Worm (Caenorhabditis elegans) whole organism, L1 larva: ENCODE data around the gene lec-8.

Source experiments
- elt-2 ChIP-seq: sonication (generic microtip); optimal IDR thresholded peaks from 2 replicates; lab custom pipeline; 2016; ENCODE audit warnings: missing genetic modification characterization, mild to moderate bottlenecking, inconsistent platforms, missing compliant biosample characterization, missing genetic modification reagents
- lin-39 ChIP-seq: fragments of 150-350 bp; optimal IDR thresholded peaks from 2 replicates; lab custom pipeline; 2014; ENCODE audit warnings: missing biosample characterization, missing genetic modification reagents, missing genetic modification characterization
- nhr-237 ChIP-seq: fragments of 150-350 bp; optimal IDR thresholded peaks from 2 replicates; lab custom pipeline; 2014; ENCODE audit warnings: missing biosample characterization, missing genetic modification characterization
- nhr-76 ChIP-seq: sonication (generic microtip); optimal IDR thresholded peaks from 2 replicates; lab custom pipeline; 2017; ENCODE audit warnings: missing biosample characterization, missing genetic modification characterization
- nhr-77 ChIP-seq: fragments of 150-350 bp; optimal IDR thresholded peaks from 2 replicates; lab custom pipeline; 2014; ENCODE audit warnings: missing biosample characterization, missing genetic modification characterization
- pqm-1 ChIP-seq: sonication (generic microtip); optimal IDR thresholded peaks from 3 replicates; lab custom pipeline; 2017; ENCODE audit warnings: missing biosample characterization, missing genetic modification characterization

DNA sequence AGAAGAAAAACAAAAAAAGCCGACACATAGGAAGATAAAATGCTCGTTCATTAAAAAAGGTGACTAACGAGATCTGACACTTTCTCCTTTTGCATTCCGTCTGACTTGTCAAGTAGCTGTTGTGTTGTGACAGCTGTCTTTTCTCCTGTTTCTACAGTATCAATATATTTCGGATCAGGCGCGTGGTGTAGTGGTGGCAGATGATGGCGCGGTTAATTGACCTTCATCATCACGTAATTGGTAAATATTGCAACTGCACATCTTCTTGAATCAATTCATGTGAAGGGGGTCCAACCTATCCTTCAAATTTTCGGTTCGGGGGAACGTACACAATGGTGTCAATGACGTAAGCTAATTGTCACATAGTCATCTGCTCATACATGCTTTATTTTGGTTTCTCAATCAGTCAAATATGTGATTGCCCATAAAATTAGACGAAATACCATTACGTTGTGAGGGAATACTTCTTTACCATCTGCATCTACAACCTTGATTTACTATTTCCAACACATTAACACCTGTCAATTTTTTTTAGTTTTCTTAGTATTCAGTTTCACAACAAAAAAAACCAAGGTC, 2.1 kb upstream of the lec-8 start:
- TF ChIP-seq nhr-76 (no peak), pqm-1 (tag; lab: Kevin White, UChicago) (no peak), lin-39 (tag; lab: Kevin White, UChicago) (no peak), elt-2 (tag; lab: Kevin White, UChicago) (no peak), nhr-237 (tag; lab: Kevin White, UChicago) (no peak), nhr-77 (tag; lab: Kevin White, UChicago) (no peak)
